Worm (Caenorhabditis elegans) whole organism, early embryonic: ENCODE results near the gene R07E4.5.

Experiments used
- B0310.2 ChIP-seq: sonication (generic microtip); optimal IDR thresholded peaks from 2 replicates; lab custom pipeline; 2016; ENCODE audit warnings: mild to moderate bottlenecking, missing genetic modification characterization, missing compliant biosample characterization
- F13C5.2 ChIP-seq: sonication (generic microtip); optimal IDR thresholded peaks from 2 replicates; lab custom pipeline; 2017; ENCODE audit warnings: mild to moderate bottlenecking, missing genetic modification characterization, inconsistent platforms, missing compliant biosample characterization
- aly-1 ChIP-seq: sonication (generic microtip); optimal IDR thresholded peaks from 2 replicates; lab custom pipeline; 2016; ENCODE audit warnings: missing genetic modification characterization, missing compliant biosample characterization
- ama-1 ChIP-seq: fragments of 150-350 bp; optimal IDR thresholded peaks from 2 replicates; lab custom pipeline; 2014
- ceh-13 ChIP-seq: fragments of 200-800 bp; sonication (Bioruptor generic); optimal IDR thresholded peaks from 2 replicates; lab custom pipeline; 2018; ENCODE audit warnings: mild to moderate bottlenecking, missing genetic modification characterization, missing compliant biosample characterization
- ceh-36 ChIP-seq: sonication (generic microtip); optimal IDR thresholded peaks from 2 replicates; lab custom pipeline; 2016; ENCODE audit warnings: missing genetic modification characterization, inconsistent platforms, missing compliant biosample characterization
- ets-7 ChIP-seq: sonication (generic microtip); optimal IDR thresholded peaks from 2 replicates; lab custom pipeline; 2016; ENCODE audit warnings: missing genotype, missing genetic modification characterization, missing compliant biosample characterization
- flt-1 ChIP-seq: fragments of 200-800 bp; sonication (Bioruptor generic); IDR thresholded peaks from 2 replicates; pipeline ENCODE4 v1.3.6; 2022; ENCODE audit warnings: missing genetic modification characterization, missing compliant biosample characterization
- hmbx-1 ChIP-seq: sonication (generic microtip); optimal IDR thresholded peaks from 2 replicates; lab custom pipeline; 2016; ENCODE audit warnings: mild to moderate bottlenecking, missing genetic modification characterization, missing compliant biosample characterization
- hmg-4 ChIP-seq: fragments of 200-800 bp; sonication (Bioruptor generic); optimal IDR thresholded peaks from 2 replicates; lab custom pipeline; 2018; ENCODE audit warnings: mild to moderate bottlenecking, missing genetic modification characterization, missing compliant biosample characterization
- hnd-1 ChIP-seq: sonication (generic microtip); optimal IDR thresholded peaks from 2 replicates; lab custom pipeline; 2016; ENCODE audit warnings: missing genetic modification characterization, missing compliant biosample characterization
- pes-1 ChIP-seq: fragments of 200-800 bp; sonication (Bioruptor generic); IDR thresholded peaks from 2 replicates; pipeline ENCODE4 v1.3.6; 2022; ENCODE audit warnings: missing genetic modification reagents, missing genetic modification characterization, missing compliant biosample characterization
- scrt-1 ChIP-seq: fragments of 200-800 bp; sonication (Bioruptor generic); IDR thresholded peaks from 2 replicates; pipeline ENCODE4 v1.3.6; 2022; ENCODE audit warnings: missing genetic modification characterization, missing compliant biosample characterization
- sea-1 ChIP-seq: fragments of 200-800 bp; sonication (Bioruptor generic); conservative IDR thresholded peaks from 2 replicates; pipeline ENCODE4 v1.3.6; 2022; ENCODE audit warnings: missing genetic modification characterization, missing compliant biosample characterization
- tbx-11 ChIP-seq: fragments of 200-800 bp; sonication (Bioruptor generic); IDR thresholded peaks from 2 replicates; pipeline ENCODE4 v1.3.6; 2022; ENCODE audit warnings: missing genetic modification characterization, missing compliant biosample characterization
- tbx-37 ChIP-seq: fragments of 200-800 bp; sonication (Bioruptor generic); conservative IDR thresholded peaks from 2 replicates; pipeline ENCODE4 v1.3.6; 2022; ENCODE audit warnings: missing genetic modification reagents, missing genetic modification characterization, missing compliant biosample characterization
- tra-4 ChIP-seq: sonication (generic microtip); optimal IDR thresholded peaks from 2 replicates; lab custom pipeline; 2017; ENCODE audit warnings: missing genetic modification characterization, missing compliant biosample characterization

The R07E4.5 gene

DNA sequence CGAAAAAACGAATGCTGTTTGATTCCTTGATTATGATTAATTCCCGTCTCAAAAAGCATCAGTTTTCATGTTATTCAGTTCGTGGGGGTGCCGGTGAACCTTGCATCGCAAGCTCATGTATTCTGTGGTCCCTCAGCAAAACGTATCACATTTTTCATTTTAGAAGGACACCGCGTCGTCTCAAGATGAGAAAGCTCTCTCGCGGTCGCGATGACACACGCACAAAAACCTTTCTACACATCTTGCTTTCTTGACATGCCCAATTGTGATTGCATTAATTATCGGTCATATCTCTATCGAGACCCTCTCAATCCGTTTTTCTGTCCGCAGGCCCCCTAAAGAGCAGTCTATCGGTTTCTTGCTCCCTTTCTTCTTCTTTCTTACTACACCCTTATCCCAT is 3.2 kb upstream of the R07E4.5 start:
- TF ChIP-seq flt-1 (GFP tag; lab: Robert Waterston, UW) (no peak), tbx-37 (GFP tag; lab: Robert Waterston, UW) (no peak), ama-1 (lab: Kevin White, UChicago) (no peak), ets-7 (no peak), sea-1 (GFP tag; lab: Robert Waterston, UW) (no peak), tra-4 (tag; lab: Kevin White, UChicago) (no peak), hnd-1 (tag; lab: Kevin White, UChicago) (no peak), hmg-4 (no peak), B0310.2 (tag; lab: Kevin White, UChicago) (no peak), pes-1 (no peak)

- TF ChIP-seq hmg-4 (no peak), ama-1 (lab: Kevin White, UChicago) (no peak), ceh-13 (GFP tag; lab: Kevin White, UChicago) (no peak), scrt-1 (GFP tag; lab: Robert Waterston, UW) (no peak), aly-1 (tag; lab: Kevin White, UChicago) (no peak), tbx-11 (no peak), sea-1 (GFP tag; lab: Robert Waterston, UW) (no peak), tra-4 (tag; lab: Kevin White, UChicago) (no peak), flt-1 (GFP tag; lab: Robert Waterston, UW) (no peak), tbx-37 (GFP tag; lab: Robert Waterston, UW) (no peak), hnd-1 (tag; lab: Kevin White, UChicago) (no peak), ets-7 (no peak)
Observed at ce11 chrX:5948769-5949168, 4.2 kb downstream of the R07E4.5 start, which contains the start of gene mig-23. TSS of gene mig-23 (minus strand) at chrX:5948869.

DNA sequence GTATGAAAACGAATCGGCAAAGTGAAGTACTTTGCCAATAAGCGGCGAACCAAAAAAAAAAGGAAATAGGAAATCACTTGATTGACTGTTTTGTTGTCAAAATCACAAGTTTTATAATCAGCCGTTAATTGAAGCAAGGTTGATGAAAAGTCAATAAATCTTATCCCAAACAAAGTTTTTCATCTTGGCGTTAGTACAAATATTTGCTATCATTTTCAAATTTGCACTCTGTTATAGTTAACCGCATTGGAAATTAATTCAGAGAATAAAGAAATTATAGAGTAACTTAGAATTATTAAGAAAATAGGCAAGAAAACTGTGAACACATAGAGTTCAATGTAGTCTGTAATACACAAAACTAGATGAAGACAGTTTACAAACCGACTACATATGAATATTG is 8.5 kb downstream of the R07E4.5 start, which contains the start of gene acs-17:
acs-17 (minus strand) TSS at position 23 of the 400 bp plus-strand sequence.
- no peak for TF ChIP-seq hmg-4
- no peak for TF ChIP-seq ets-7
- no peak for TF ChIP-seq hmbx-1
- TF ChIP-seq sea-1 (GFP tag; lab: Robert Waterston, UW): no peak
- no peak for TF ChIP-seq pes-1
- TF ChIP-seq ama-1 (lab: Kevin White, UChicago): no peak
- no peak for TF ChIP-seq aly-1 (tag; lab: Kevin White, UChicago)
- TF ChIP-seq F13C5.2: no peak
- TF ChIP-seq hnd-1 (tag; lab: Kevin White, UChicago): no peak
- no peak for TF ChIP-seq ceh-36 (tag; lab: Kevin White, UChicago)
- TF ChIP-seq tra-4 (tag; lab: Kevin White, UChicago): no peak
- no peak for TF ChIP-seq tbx-37 (GFP tag; lab: Robert Waterston, UW)

DNA sequence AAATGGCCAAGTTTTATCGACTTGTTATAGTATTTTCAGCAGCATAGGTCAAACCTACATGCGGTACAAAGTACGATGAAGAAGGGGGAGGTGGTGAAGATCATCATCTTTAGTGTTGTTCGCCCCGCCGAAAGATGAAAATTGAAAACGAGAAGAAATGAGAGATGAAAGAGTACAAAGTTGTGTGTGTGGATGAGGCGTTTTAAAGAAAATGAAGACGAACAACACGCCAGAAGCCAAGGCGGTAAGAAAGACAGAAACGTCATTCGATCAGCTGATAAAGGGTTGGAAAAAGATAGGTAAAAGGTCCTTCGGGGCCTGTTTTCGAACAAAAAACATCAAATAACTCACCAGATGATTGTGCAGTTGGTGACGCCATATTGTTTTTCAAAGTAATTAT is 9.1 kb downstream of the R07E4.5 start:
- TF ChIP-seq tbx-37 (GFP tag; lab: Robert Waterston, UW) (no peak), pes-1 (no peak), tbx-11 (no peak), hnd-1 (tag; lab: Kevin White, UChicago) (no peak), tra-4 (tag; lab: Kevin White, UChicago) (no peak), hmbx-1 (no peak), ceh-13 (GFP tag; lab: Kevin White, UChicago) (no peak), F13C5.2 (no peak), scrt-1 (GFP tag; lab: Robert Waterston, UW) (no peak), ceh-36 (tag; lab: Kevin White, UChicago) (no peak)

- TF ChIP-seq B0310.2 (tag; lab: Kevin White, UChicago) (no peak), hmbx-1 (no peak), aly-1 (tag; lab: Kevin White, UChicago) (no peak), F13C5.2 (no peak), sea-1 (GFP tag; lab: Robert Waterston, UW) (no peak), hnd-1 (tag; lab: Kevin White, UChicago) (no peak), tbx-37 (GFP tag; lab: Robert Waterston, UW) (no peak), ceh-36 (tag; lab: Kevin White, UChicago) (no peak), scrt-1 (GFP tag; lab: Robert Waterston, UW) (no peak), ets-7 (no peak), tbx-11 (no peak), ceh-13 (GFP tag; lab: Kevin White, UChicago) (no peak), ama-1 (lab: Kevin White, UChicago) (no peak), tra-4 (tag; lab: Kevin White, UChicago) (no peak), flt-1 (GFP tag; lab: Robert Waterston, UW) (no peak), pes-1 (no peak), hmg-4 (no peak)
Observed at ce11 chrX:5942171-5942570, 10.8 kb downstream of the R07E4.5 start.

ce11 chrX:5941325-5941724 is 11.6 kb downstream of the R07E4.5 start:
- TF ChIP-seq hnd-1 (tag; lab: Kevin White, UChicago): no peak
- no peak for TF ChIP-seq F13C5.2
- no peak for TF ChIP-seq tbx-37 (GFP tag; lab: Robert Waterston, UW)
- TF ChIP-seq hmbx-1: no peak
- no peak for TF ChIP-seq flt-1 (GFP tag; lab: Robert Waterston, UW)

ce11 chrX:5935473-5935872 is 17.5 kb downstream of the R07E4.5 start, which contains the start of gene C46F4.3:
TSS of gene C46F4.3 (plus strand) at chrX:5935773.
- TF ChIP-seq sea-1 (GFP tag; lab: Robert Waterston, UW) (no peak), flt-1 (GFP tag; lab: Robert Waterston, UW) (no peak), ama-1 (lab: Kevin White, UChicago) (no peak), ets-7 (no peak), F13C5.2 (no peak), B0310.2 (tag; lab: Kevin White, UChicago) (no peak), scrt-1 (GFP tag; lab: Robert Waterston, UW) (no peak), pes-1 (no peak), aly-1 (tag; lab: Kevin White, UChicago) (no peak), tbx-11 (no peak), hmbx-1 (no peak), ceh-13 (GFP tag; lab: Kevin White, UChicago) (no peak), hmg-4 (no peak)

ce11 chrX:5932923-5933322 is 20.1 kb downstream of the R07E4.5 start:
- TF ChIP-seq ceh-13 (GFP tag; lab: Kevin White, UChicago): no peak
- no peak for TF ChIP-seq sea-1 (GFP tag; lab: Robert Waterston, UW)
- no peak for TF ChIP-seq flt-1 (GFP tag; lab: Robert Waterston, UW)
- TF ChIP-seq B0310.2 (tag; lab: Kevin White, UChicago): no peak
- no peak for TF ChIP-seq pes-1
- TF ChIP-seq aly-1 (tag; lab: Kevin White, UChicago): no peak
- no peak for TF ChIP-seq F13C5.2
- TF ChIP-seq ama-1 (lab: Kevin White, UChicago): no peak
- TF ChIP-seq scrt-1 (GFP tag; lab: Robert Waterston, UW): no peak
- TF ChIP-seq hmg-4: no peak
- TF ChIP-seq hmbx-1: no peak
- TF ChIP-seq tra-4 (tag; lab: Kevin White, UChicago): no peak
- TF ChIP-seq tbx-11: no peak
- no peak for TF ChIP-seq ets-7
- no peak for TF ChIP-seq tbx-37 (GFP tag; lab: Robert Waterston, UW)
- no peak for TF ChIP-seq hnd-1 (tag; lab: Kevin White, UChicago)
- no peak for TF ChIP-seq ceh-36 (tag; lab: Kevin White, UChicago)
